Worm (Caenorhabditis elegans) whole organism, L2 larva: ENCODE results near the gene ugt-36.

Experiments
- lin-13 ChIP-seq: fragments of 150-350 bp; optimal IDR thresholded peaks from 2 replicates; lab custom pipeline; 2014; ENCODE audit warnings: missing biosample characterization, missing genetic modification reagents, missing genetic modification characterization
- nhr-77 ChIP-seq: fragments of 150-350 bp; optimal IDR thresholded peaks from 2 replicates; lab custom pipeline; 2014; ENCODE audit warnings: missing biosample characterization, missing genetic modification characterization

DNA sequence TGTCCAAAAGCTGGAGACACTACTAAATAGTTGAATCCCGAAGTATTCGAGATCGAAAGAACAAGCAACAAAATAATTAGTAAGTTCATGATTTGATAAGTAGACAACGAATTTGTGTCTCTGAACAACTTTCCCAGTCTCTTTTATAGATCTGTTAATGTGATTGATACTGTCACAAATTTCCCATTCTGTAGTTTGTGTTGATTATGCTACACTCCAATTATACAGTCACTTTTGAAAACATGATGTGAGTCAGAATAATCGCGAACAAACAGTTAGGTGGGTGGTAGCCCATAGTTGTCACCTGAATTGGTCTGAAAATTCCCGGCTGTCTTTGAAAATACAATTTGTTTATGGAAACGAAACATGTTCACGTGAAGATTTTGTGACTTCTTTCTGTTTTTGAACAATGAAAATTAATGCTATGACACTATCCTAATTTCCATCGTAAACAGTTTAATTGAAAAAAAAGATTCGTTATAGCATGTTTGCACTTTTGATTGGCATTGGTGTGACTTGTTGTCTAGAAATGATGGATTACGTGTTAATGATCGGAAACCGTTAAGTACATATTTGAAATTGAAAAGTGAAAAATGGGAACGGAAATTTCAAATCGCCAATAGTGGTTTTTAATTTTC lies 3.2 kb upstream of the ugt-36 start, which contains the start of gene ugt-41:
- TF ChIP-seq lin-13 (GFP tag; lab: Kevin White, UChicago), result no peak
- no peak for TF ChIP-seq nhr-77 (tag; lab: Kevin White, UChicago)
